Fruit fly (Drosophila melanogaster) whole organism, embryonic: Measurements from ENCODE around the gene CG12948.

ENCODE experiments used
- Atf-2 ChIP-seq: fragments of 200-800 bp; sonication (Bioruptor generic); optimal IDR thresholded peaks from 2 replicates; lab custom pipeline; 2016; ENCODE audit warnings: missing biosample characterization, missing genetic modification characterization
- Bteb2 ChIP-seq: fragments of 200-800 bp; sonication (Bioruptor generic); optimal IDR thresholded peaks from 2 replicates; lab custom pipeline; 2016; ENCODE audit warnings: missing biosample characterization, missing genetic modification characterization
- CG10979 ChIP-seq: fragments of 200-800 bp; sonication (Bioruptor generic); optimal IDR thresholded peaks from 2 replicates; lab custom pipeline; 2018; ENCODE audit warnings: missing biosample characterization, mild to moderate bottlenecking, missing genetic modification characterization, moderate library complexity
- CG11504 ChIP-seq: fragments of 200-800 bp; sonication (Bioruptor generic); optimal IDR thresholded peaks from 3 replicates; lab custom pipeline; 2019; ENCODE audit warnings: missing biosample characterization, mild to moderate bottlenecking, missing genetic modification characterization, moderate library complexity
- CG13424 ChIP-seq: fragments of 200-800 bp; sonication (Bioruptor generic); optimal IDR thresholded peaks from 2 replicates; lab custom pipeline; 2019; ENCODE audit warnings: missing biosample characterization, mild to moderate bottlenecking, missing genetic modification characterization, moderate library complexity
- CG14050 ChIP-seq: fragments of 200-800 bp; sonication (Bioruptor generic); IDR thresholded peaks from 3 replicates; pipeline ENCODE4 v1.3.6; 2022; ENCODE audit warnings: missing biosample characterization, missing genetic modification characterization
- CG14710 ChIP-seq: fragments of 200-800 bp; sonication (Bioruptor generic); optimal IDR thresholded peaks from 3 replicates; lab custom pipeline; 2019; ENCODE audit warnings: missing biosample characterization, mild to moderate bottlenecking, missing genetic modification characterization, moderate library complexity
- CG15479 ChIP-seq: fragments of 200-800 bp; sonication (Bioruptor generic); optimal IDR thresholded peaks from 3 replicates; lab custom pipeline; 2019; ENCODE audit warnings: missing biosample characterization, mild to moderate bottlenecking, missing genetic modification characterization, moderate library complexity
- CG15601 ChIP-seq: fragments of 200-800 bp; sonication (Bioruptor generic); optimal IDR thresholded peaks from 3 replicates; lab custom pipeline; 2019; ENCODE audit warnings: missing biosample characterization, mild to moderate bottlenecking, missing genetic modification characterization, moderate library complexity
- CG16813 ChIP-seq: fragments of 200-800 bp; sonication (Bioruptor generic); IDR thresholded peaks from 3 replicates; pipeline ENCODE4 v1.3.6; 2022; ENCODE audit warnings: missing biosample characterization, missing genetic modification characterization; ENCODE audit not compliant: partially characterized antibody
- CG16863 ChIP-seq: fragments of 200-800 bp; sonication (Bioruptor generic); optimal IDR thresholded peaks from 3 replicates; lab custom pipeline; 2016; ENCODE audit warnings: missing biosample characterization, missing genetic modification characterization
- CG17829 ChIP-seq: fragments of 200-800 bp; optimal IDR thresholded peaks from 2 replicates; lab custom pipeline; 2019; ENCODE audit warnings: missing biosample characterization, mild to moderate bottlenecking, missing genetic modification characterization, moderate library complexity
- CG18764 ChIP-seq: fragments of 200-800 bp; sonication (Bioruptor generic); optimal IDR thresholded peaks from 3 replicates; lab custom pipeline; 2016; ENCODE audit warnings: missing biosample characterization, missing genetic modification characterization
- CG30020 ChIP-seq: fragments of 200-800 bp; optimal IDR thresholded peaks from 2 replicates; lab custom pipeline; 2019; ENCODE audit warnings: missing biosample characterization, mild to moderate bottlenecking, missing genetic modification characterization, moderate library complexity
- CG33557 ChIP-seq: fragments of 200-800 bp; sonication (Bioruptor generic); optimal IDR thresholded peaks from 2 replicates; lab custom pipeline; 2019; ENCODE audit warnings: missing biosample characterization, mild to moderate bottlenecking, missing genetic modification characterization, moderate library complexity
- CG34376 ChIP-seq: fragments of 200-800 bp; sonication (Bioruptor generic); optimal IDR thresholded peaks from 2 replicates; lab custom pipeline; 2018; ENCODE audit warnings: missing biosample characterization, mild to moderate bottlenecking, missing genetic modification characterization
- CG42726 ChIP-seq: fragments of 200-800 bp; sonication (Bioruptor generic); IDR thresholded peaks from 2 replicates; pipeline ENCODE4 v1.3.6; 2022; ENCODE audit warnings: missing biosample characterization, missing genetic modification characterization; ENCODE audit not compliant: partially characterized antibody
- CG6791 ChIP-seq: fragments of 200-800 bp; sonication (Bioruptor generic); IDR thresholded peaks from 3 replicates; pipeline ENCODE4 v1.3.6; 2022; ENCODE audit warnings: missing biosample characterization, missing genetic modification characterization; ENCODE audit not compliant: partially characterized antibody
- CG8359 ChIP-seq: fragments of 200-800 bp; sonication (Bioruptor generic); optimal IDR thresholded peaks from 2 replicates; lab custom pipeline; 2017; ENCODE audit warnings: missing biosample characterization, mild to moderate bottlenecking, missing genetic modification characterization, borderline replicate concordance
- CG9817 ChIP-seq: fragments of 200-800 bp; sonication (Bioruptor generic); optimal IDR thresholded peaks from 2 replicates; lab custom pipeline; 2018; ENCODE audit warnings: missing biosample characterization, mild to moderate bottlenecking, missing genetic modification characterization, moderate library complexity
- CG9932 ChIP-seq: fragments of 200-800 bp; sonication (Bioruptor generic); IDR thresholded peaks from 2 replicates; pipeline ENCODE4 v1.3.6; 2022; ENCODE audit warnings: missing biosample characterization, missing genetic modification characterization
- D ChIP-seq, 2 experiments: fragments of 200-800 bp in 1 of 2; fragments of >200 bp in 1 of 2; sonication (Bioruptor generic) in 1 of 2; optimal IDR thresholded peaks; 2 replicates in 1 of 2; 3 replicates in 1 of 2; lab custom pipeline; 2017; ENCODE audit warnings: mild to moderate bottlenecking in 1 of 2, missing biosample characterization in 1 of 2, missing genetic modification characterization in 1 of 2, missing genetic modification reagents in 1 of 2
- Doc3 ChIP-seq: fragments of 200-800 bp; sonication (Bioruptor generic); IDR thresholded peaks from 3 replicates; pipeline ENCODE4 v1.3.6; 2022; ENCODE audit warnings: missing biosample characterization, missing genetic modification characterization; ENCODE audit not compliant: partially characterized antibody
- Fer1 ChIP-seq: fragments of 200-800 bp; sonication (Bioruptor generic); optimal IDR thresholded peaks from 2 replicates; lab custom pipeline; 2017; ENCODE audit warnings: missing biosample characterization, mild to moderate bottlenecking, missing genetic modification characterization
- Lpt ChIP-seq: fragments of >200 bp; optimal IDR thresholded peaks from 2 replicates; lab custom pipeline; 2018; ENCODE audit warnings: missing biosample characterization, missing genetic modification characterization
- Mrtf ChIP-seq: fragments of 200-800 bp; sonication (Bioruptor generic); IDR thresholded peaks from 3 replicates; pipeline ENCODE4 v1.3.6; 2022; ENCODE audit warnings: missing biosample characterization, missing genetic modification characterization
- Oaz ChIP-seq: fragments of 200-800 bp; sonication (Bioruptor generic); IDR thresholded peaks from 2 replicates; pipeline ENCODE4 v1.3.6; 2022; ENCODE audit warnings: missing biosample characterization, missing genetic modification characterization
- PHDP ChIP-seq: fragments of 200-800 bp; sonication (Bioruptor generic); optimal IDR thresholded peaks from 3 replicates; lab custom pipeline; 2018; ENCODE audit warnings: missing biosample characterization, mild to moderate bottlenecking, missing genetic modification characterization, moderate library complexity
- Sin3A ChIP-seq: fragments of >200 bp; optimal IDR thresholded peaks from 2 replicates; lab custom pipeline; 2018
- Sry-δ ChIP-seq: fragments of 200-800 bp; sonication (Bioruptor generic); optimal IDR thresholded peaks from 2 replicates; lab custom pipeline; 2016; ENCODE audit warnings: missing biosample characterization, missing genetic modification characterization
- Xbp1 ChIP-seq: fragments of 200-800 bp; sonication (Bioruptor generic); optimal IDR thresholded peaks from 3 replicates; lab custom pipeline; 2016; ENCODE audit warnings: missing biosample characterization, mild to moderate bottlenecking, missing genetic modification characterization
- ab ChIP-seq: fragments of 200-800 bp; sonication (Bioruptor generic); optimal IDR thresholded peaks from 2 replicates; lab custom pipeline; 2016; ENCODE audit warnings: missing biosample characterization, missing genetic modification characterization
- cad ChIP-seq: fragments of >200 bp; optimal IDR thresholded peaks from 2 replicates; lab custom pipeline; 2017; ENCODE audit warnings: missing biosample characterization, missing genetic modification characterization
- ewg ChIP-seq: fragments of 200-800 bp; sonication (Bioruptor generic); optimal IDR thresholded peaks from 3 replicates; lab custom pipeline; 2017; ENCODE audit warnings: mild to moderate bottlenecking, missing biosample characterization, missing genetic modification reagents, missing genetic modification characterization
- gcm ChIP-seq: fragments of 200-800 bp; sonication (Bioruptor generic); optimal IDR thresholded peaks from 2 replicates; lab custom pipeline; 2019; ENCODE audit warnings: missing biosample characterization, mild to moderate bottlenecking, missing genetic modification characterization, moderate library complexity
- gem ChIP-seq: fragments of 200-800 bp; sonication (Bioruptor generic); optimal IDR thresholded peaks from 2 replicates; lab custom pipeline; 2019; ENCODE audit warnings: missing biosample characterization, mild to moderate bottlenecking, missing genetic modification characterization, moderate library complexity
- gfzf ChIP-seq: fragments of 200-800 bp; sonication (Bioruptor generic); optimal IDR thresholded peaks from 2 replicates; lab custom pipeline; 2016; ENCODE audit warnings: missing biosample characterization, mild to moderate bottlenecking, missing genetic modification characterization, moderate library complexity
- knrl ChIP-seq: fragments of 200-800 bp; sonication (Bioruptor generic); IDR thresholded peaks from 3 replicates; pipeline ENCODE4 v1.3.6; 2022; ENCODE audit warnings: missing biosample characterization, missing genetic modification characterization; ENCODE audit not compliant: partially characterized antibody
- lov ChIP-seq, 2 experiments: fragments of 200-800 bp in 1 of 2; fragments of >200 bp in 1 of 2; sonication (Bioruptor generic) in 1 of 2; IDR thresholded peaks in 1 of 2; optimal IDR thresholded peaks in 1 of 2; 2 replicates in 1 of 2; 3 replicates in 1 of 2; pipeline versions ENCODE4 v1.3.6 to Lab custom; 2017 to 2022; ENCODE audit warnings: missing biosample characterization in 1 of 2, missing genetic modification characterization in 1 of 2
- nerfin-2 ChIP-seq: fragments of 200-800 bp; sonication (Bioruptor generic); IDR thresholded peaks from 2 replicates; pipeline ENCODE4 v1.3.6; 2022; ENCODE audit warnings: missing biosample characterization, missing genetic modification characterization; ENCODE audit not compliant: partially characterized antibody
- peb ChIP-seq: fragments of 200-800 bp; sonication (Bioruptor generic); IDR thresholded peaks from 2 replicates; pipeline ENCODE4 v1.3.6; 2022; ENCODE audit warnings: missing biosample characterization, missing genetic modification characterization
- phol ChIP-seq: fragments of 200-800 bp; sonication (Bioruptor generic); optimal IDR thresholded peaks from 3 replicates; lab custom pipeline; 2018; ENCODE audit warnings: missing biosample characterization, mild to moderate bottlenecking, missing genetic modification characterization, moderate library complexity
- ranshi ChIP-seq: fragments of 200-800 bp; sonication (Bioruptor generic); IDR thresholded peaks from 2 replicates; pipeline ENCODE4 v1.3.6; 2022; ENCODE audit warnings: missing biosample characterization, missing genetic modification characterization
- row ChIP-seq: fragments of 200-800 bp; sonication (Bioruptor generic); IDR thresholded peaks from 3 replicates; pipeline ENCODE4 v1.3.6; 2022; ENCODE audit warnings: missing biosample characterization, missing genetic modification characterization
- zen2 ChIP-seq: fragments of 200-800 bp; sonication (Bioruptor generic); IDR thresholded peaks from 3 replicates; pipeline ENCODE4 v1.3.6; 2022; ENCODE audit warnings: missing biosample characterization, missing genetic modification characterization; ENCODE audit not compliant: partially characterized antibody
- zfh2 ChIP-seq: fragments of 200-800 bp; sonication (Bioruptor generic); optimal IDR thresholded peaks from 2 replicates; lab custom pipeline; 2016; ENCODE audit warnings: missing biosample characterization, missing genetic modification characterization

Gene CG12948

dm6 chr3R:9730784-9731183, 16.8 kb downstream of the CG12948 start, which contains the start of gene FoxP:
Gene FoxP (minus strand): TSS chr3R:9730872.
- TF ChIP-seq CG18764 (GFP tag; lab: Kevin White, UChicago): peak; percentile 61
- TF ChIP-seq CG10979 (tag; lab: Kevin White, UChicago): peak; percentile 24
- peak; percentile 88 for TF ChIP-seq ewg (GFP tag; lab: Kevin White, UChicago)
- TF ChIP-seq CG14710 (tag; lab: Kevin White, UChicago): peak; percentile 25
- TF ChIP-seq gem: peak; percentile 46
- TF ChIP-seq CG13424 (tag; lab: Kevin White, UChicago): peak; percentile 47
- peak; percentile 62 for TF ChIP-seq CG30020 (tag; lab: Kevin White, UChicago)
- TF ChIP-seq zfh2 (GFP tag; lab: Kevin White, UChicago): no peak
- TF ChIP-seq Lpt (GFP tag; lab: Kevin White, UChicago): no peak
- no peak for TF ChIP-seq Atf-2
- TF ChIP-seq Oaz (GFP tag; lab: Robert Waterston, UW): no peak
- TF ChIP-seq Doc3 (GFP tag; lab: Robert Waterston, UW): no peak
- peak; percentile 19 for TF ChIP-seq PHDP (tag; lab: Kevin White, UChicago)
- no peak for TF ChIP-seq CG33557
- no peak for TF ChIP-seq Bteb2 (GFP tag; lab: Kevin White, UChicago)
- peak; percentile 24 for TF ChIP-seq phol

dm6 chr3R:9725121-9725956, 22.2 kb downstream of the CG12948 start, which contains the start of gene hyd:
Gene hyd (minus strand): TSS chr3R:9725615.
- TF ChIP-seq CG6791 (GFP tag; lab: Robert Waterston, UW) (peak; percentile 88), CG42726 (GFP tag; lab: Robert Waterston, UW) (peak; percentile 74; the same call in 1 of the 2 replicates), Mrtf (GFP tag; lab: Robert Waterston, UW) (no peak), Xbp1 (GFP tag; lab: Kevin White, UChicago) (peak; percentile 15), nerfin-2 (GFP tag; lab: Robert Waterston, UW) (peak; percentile 61; the same call in 1 of the 2 replicates), CG15601 (tag; lab: Kevin White, UChicago) (no peak), CG16863 (GFP tag; lab: Kevin White, UChicago) (peak; percentile 24), gcm (GFP tag; lab: Kevin White, UChicago) (no peak), CG16813 (GFP tag; lab: Robert Waterston, UW) (peak; percentile 87), gfzf (GFP tag; lab: Kevin White, UChicago) (peak; percentile 61), D (optimal IDR thresholded peaks at IDR 0.05; lab: Kevin White, UChicago) (no peak), D (GFP tag; optimal IDR thresholded peaks at IDR 0.05; lab: Kevin White, UChicago) (no peak), CG14050 (no peak), row (peak; percentile 48; the same call in 2 of the 3 replicates), zen2 (GFP tag; lab: Robert Waterston, UW) (peak; percentile 66), ranshi (GFP tag; lab: Robert Waterston, UW) (no peak), CG17829 (tag; lab: Kevin White, UChicago) (peak; percentile 53), Fer1 (GFP tag; lab: Kevin White, UChicago) (peak; percentile 13), knrl (peak; percentile 84), CG11504 (no peak), ab (GFP tag; lab: Kevin White, UChicago) (no peak), Sin3A (lab: Kevin White, UChicago) (peak; percentile 70), CG9932 (peak; percentile 45), CG15479 (GFP tag; lab: Kevin White, UChicago) (peak; percentile 56), lov (optimal IDR thresholded peaks at IDR 0.05; lab: Kevin White, UChicago) (no peak), lov (GFP tag; IDR thresholded peaks at IDR 0.05; lab: Robert Waterston, UW) (no peak), CG9817 (tag; lab: Kevin White, UChicago) (no peak), CG34376 (GFP tag; lab: Kevin White, UChicago) (peak; percentile 43), CG8359 (GFP tag; lab: Kevin White, UChicago) (no peak), Sry-δ (GFP tag; lab: Kevin White, UChicago) (peak; percentile 91), peb (GFP tag; lab: Robert Waterston, UW) (no peak), Doc3 (GFP tag; lab: Robert Waterston, UW) (peak; percentile 78; the same call in 2 of the 3 replicates), cad (GFP tag; lab: Kevin White, UChicago) (no peak)
